Worm (Caenorhabditis elegans) whole organism, L1 larva: ENCODE measurements around the gene cuc-1.

Experiments
- C04F5.9 ChIP-seq: sonication (generic microtip); optimal IDR thresholded peaks from 2 replicates; lab custom pipeline; 2016; ENCODE audit warnings: missing genetic modification characterization, missing compliant biosample characterization
- ces-1 ChIP-seq: fragments of 150-350 bp; optimal IDR thresholded peaks from 2 replicates; lab custom pipeline; 2014; ENCODE audit warnings: missing biosample characterization, missing genetic modification reagents, missing genetic modification characterization
- egl-27 ChIP-seq, 2 experiments: fragments of 150-350 bp in 1 of 2; sonication (generic microtip); optimal IDR thresholded peaks; 3 replicates each; lab custom pipeline; 2017 to 2018; ENCODE audit warnings: missing biosample characterization in 2 of 2, missing genetic modification characterization in 2 of 2, missing genetic modification reagents in 2 of 2
- lin-13 ChIP-seq: fragments of 150-350 bp; optimal IDR thresholded peaks from 2 replicates; lab custom pipeline; 2014; ENCODE audit warnings: missing biosample characterization, missing genetic modification reagents, missing genetic modification characterization
- mdl-1 ChIP-seq, 2 experiments: fragments of 150-350 bp; optimal IDR thresholded peaks; 2 replicates each; lab custom pipeline; 2014 to 2017; ENCODE audit warnings: missing biosample characterization in 2 of 2, missing genetic modification characterization in 2 of 2, inconsistent platforms in 1 of 2
- nhr-11 ChIP-seq: fragments of 150-350 bp; optimal IDR thresholded peaks from 2 replicates; lab custom pipeline; 2014; ENCODE audit warnings: missing biosample characterization, missing genetic modification characterization
- nhr-12 ChIP-seq: sonication (generic microtip); optimal IDR thresholded peaks from 2 replicates; lab custom pipeline; 2017; ENCODE audit warnings: missing biosample characterization, missing genetic modification characterization
- nhr-20 ChIP-seq: sonication (generic microtip); optimal IDR thresholded peaks from 2 replicates; lab custom pipeline; 2016; ENCODE audit warnings: mild to moderate bottlenecking, missing genetic modification characterization, missing compliant biosample characterization
- nhr-28 ChIP-seq: fragments of 150-350 bp; optimal IDR thresholded peaks from 2 replicates; lab custom pipeline; 2014; ENCODE audit warnings: missing biosample characterization, missing genetic modification characterization
- nhr-76 ChIP-seq: sonication (generic microtip); optimal IDR thresholded peaks from 2 replicates; lab custom pipeline; 2017; ENCODE audit warnings: missing biosample characterization, missing genetic modification characterization
- tbx-2 ChIP-seq: sonication (generic microtip); optimal IDR thresholded peaks from 2 replicates; lab custom pipeline; 2016; ENCODE audit warnings: missing genetic modification characterization, missing compliant biosample characterization
- zag-1 ChIP-seq: fragments of 150-350 bp; optimal IDR thresholded peaks from 2 replicates; lab custom pipeline; 2014; ENCODE audit warnings: missing biosample characterization, missing genetic modification characterization

DNA sequence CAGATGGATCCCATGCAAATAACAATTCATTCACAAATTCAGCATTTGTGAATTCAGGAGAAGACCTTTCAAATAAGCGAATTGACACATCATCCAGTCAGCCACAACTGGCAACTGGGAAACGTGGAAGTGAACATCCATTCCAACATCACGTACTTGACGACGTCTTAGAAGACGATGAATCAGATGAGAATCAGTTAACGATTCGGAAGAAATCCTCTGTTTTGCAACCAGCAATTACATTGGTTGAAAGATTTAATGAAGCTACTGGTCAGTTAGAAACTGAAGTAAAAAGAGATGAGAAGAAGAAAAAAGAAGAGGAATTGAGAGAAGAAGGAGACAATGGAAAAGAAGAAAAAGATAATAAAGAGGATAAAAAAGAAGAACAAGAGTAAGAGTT is 42.6 kb upstream of the cuc-1 start:
- TF ChIP-seq tbx-2 (tag; lab: Kevin White, UChicago) (no peak), egl-27 (tag; optimal IDR thresholded peaks at IDR 0.05; lab: Kevin White, UChicago) (no peak), mdl-1 (tag; optimal IDR thresholded peaks at IDR 0.05; lab: Kevin White, UChicago) (no peak), nhr-12 (tag; lab: Kevin White, UChicago) (no peak), C04F5.9 (no peak), nhr-20 (tag; lab: Kevin White, UChicago) (no peak), ces-1 (GFP tag; lab: Kevin White, UChicago) (no peak), lin-13 (GFP tag; lab: Kevin White, UChicago) (no peak), zag-1 (tag; lab: Kevin White, UChicago) (no peak), nhr-28 (tag; lab: Kevin White, UChicago) (no peak), nhr-76 (tag; lab: Kevin White, UChicago) (no peak), nhr-11 (tag; lab: Kevin White, UChicago) (no peak)
